Fruit fly (Drosophila melanogaster) whole organism, wandering third instar larva: ENCODE results near the gene Mur11Da.

ENCODE experiments used
- Abd-B ChIP-seq: fragments of >200 bp; optimal IDR thresholded peaks from 2 replicates; lab custom pipeline; 2017; ENCODE audit warnings: missing biosample characterization, missing genetic modification characterization
- OdsH ChIP-seq: fragments of 200-800 bp; sonication (Bioruptor generic); optimal IDR thresholded peaks from 2 replicates; lab custom pipeline; 2016; ENCODE audit warnings: missing biosample characterization, mild to moderate bottlenecking, missing genetic modification characterization
- Sp1 ChIP-seq: fragments of 200-800 bp; sonication (Bioruptor generic); optimal IDR thresholded peaks from 3 replicates; lab custom pipeline; 2019; ENCODE audit warnings: missing biosample characterization, mild to moderate bottlenecking, missing genetic modification characterization, moderate library complexity
- Vsx2 ChIP-seq: fragments of 200-300, 225-300 bp; sonication (Bioruptor generic); optimal IDR thresholded peaks from 2 replicates; lab custom pipeline; 2018; ENCODE audit warnings: missing biosample characterization, missing genetic modification characterization; ENCODE audit not compliant: partially characterized antibody
- br ChIP-seq: fragments of 200-800 bp; sonication (Bioruptor generic); optimal IDR thresholded peaks from 2 replicates; lab custom pipeline; 2016; ENCODE audit warnings: missing biosample characterization, missing genetic modification characterization
- jim ChIP-seq: fragments of 175-275, 200-325 bp; sonication (Bioruptor generic); optimal IDR thresholded peaks from 2 replicates; lab custom pipeline; 2016; ENCODE audit warnings: missing biosample characterization, mild to moderate bottlenecking, missing genetic modification characterization
- psq ChIP-seq: fragments of 200-800 bp; sonication (Bioruptor generic); optimal IDR thresholded peaks from 3 replicates; lab custom pipeline; 2017; ENCODE audit warnings: missing biosample characterization, mild to moderate bottlenecking, missing genetic modification characterization, moderate library complexity
- rgr ChIP-seq: fragments of 200-800 bp; sonication (Bioruptor generic); optimal IDR thresholded peaks from 3 replicates; lab custom pipeline; 2016; ENCODE audit warnings: missing biosample characterization, mild to moderate bottlenecking, missing genetic modification characterization

- TF ChIP-seq br (no peak), Abd-B (GFP tag; lab: Kevin White, UChicago) (no peak), psq (GFP tag; lab: Kevin White, UChicago) (no peak), rgr (GFP tag; lab: Kevin White, UChicago) (no peak), jim (GFP tag; lab: Kevin White, UChicago) (no peak), Vsx2 (no peak), Sp1 (GFP tag; lab: Kevin White, UChicago) (no peak), OdsH (GFP tag; lab: Kevin White, UChicago) (no peak)
Observed at dm6 chrX:12919594-12919993, 48.1 kb upstream of the Mur11Da start.
